Fruit fly (Drosophila melanogaster): ENCODE data around the gene CG8419.
A peak's percentile ranks its signal among the peaks of the same experiment; 100 is the strongest.

The CG8419 gene

DNA sequence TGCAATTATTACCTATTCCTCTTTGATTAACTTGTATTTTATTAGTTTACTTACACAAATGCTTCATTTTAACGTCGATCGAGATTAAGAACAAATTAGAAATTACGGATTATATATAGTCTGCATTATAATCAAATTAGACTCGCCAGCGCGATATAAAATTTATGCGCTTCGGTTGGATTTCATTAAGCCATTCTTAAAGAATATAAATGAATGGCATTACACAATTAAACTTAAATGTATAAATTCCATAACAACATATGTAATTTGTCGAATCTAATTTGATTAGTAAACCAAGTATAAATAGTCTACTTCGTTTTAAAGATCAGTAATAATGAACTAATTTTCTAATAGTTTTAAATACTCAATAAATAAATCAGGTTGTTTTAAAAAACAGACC, 35.7 kb downstream of the CG8419 start, which contains the start of gene Spn28F:
Gene Spn28F (minus strand): TSS at position 101 of the 400 bp plus-strand sequence.
- TF ChIP-seq Crg-1 (GFP tag; optimal IDR thresholded peaks at IDR 0.05): no peak
- no peak for TF ChIP-seq bab1 (GFP tag; optimal IDR thresholded peaks at IDR 0.05)
- TF ChIP-seq CG11617 (GFP tag; optimal IDR thresholded peaks at IDR 0.05): no peak
- no peak for TF ChIP-seq toe (GFP tag; optimal IDR thresholded peaks at IDR 0.05)
- no peak for TF ChIP-seq CG12768 (GFP tag; optimal IDR thresholded peaks at IDR 0.05)
- TF ChIP-seq cnc (optimal IDR thresholded peaks at IDR 0.05): no peak
- TF ChIP-seq kay (GFP tag; ENCODE audit: borderline replicate concordance): no peak
- TF ChIP-seq CG1620 (GFP tag; optimal IDR thresholded peaks at IDR 0.05): no peak
- TF ChIP-seq ovo (GFP tag; optimal IDR thresholded peaks at IDR 0.05): no peak
- no peak for TF ChIP-seq Hr96 (GFP tag; optimal IDR thresholded peaks at IDR 0.05)
- no peak for TF ChIP-seq CG5204 (GFP tag; optimal IDR thresholded peaks at IDR 0.05)
- no peak for TF ChIP-seq cic (GFP tag; optimal IDR thresholded peaks at IDR 0.05)
- TF ChIP-seq Mnt (GFP tag; optimal IDR thresholded peaks at IDR 0.05): no peak
- TF ChIP-seq CG7101 (tag; optimal IDR thresholded peaks at IDR 0.05): no peak
- no peak for TF ChIP-seq CG7045 (GFP tag; optimal IDR thresholded peaks at IDR 0.05)
- no peak for TF ChIP-seq Clk (GFP tag; optimal IDR thresholded peaks at IDR 0.05)

DNA sequence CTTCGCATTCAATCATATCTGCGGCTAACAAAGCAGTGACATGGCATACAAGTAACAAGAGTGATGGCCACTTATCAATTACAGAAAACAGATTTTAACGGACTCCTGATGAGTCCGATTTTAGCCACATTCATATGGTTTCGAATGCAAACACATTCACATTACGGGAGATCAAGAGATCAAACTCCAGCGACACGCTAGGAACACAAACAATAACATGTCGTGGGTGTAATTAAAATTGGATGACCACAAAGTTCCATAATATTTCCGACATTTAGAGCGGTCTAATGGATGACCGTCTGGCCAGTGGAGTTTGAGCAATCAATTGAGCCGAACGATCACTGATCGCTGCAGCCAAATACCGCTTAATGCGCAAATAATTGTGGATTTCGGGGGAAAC, 36.2 kb downstream of the CG8419 start, which contains the start of gene CG14277:
Gene CG14277 (plus strand): TSS at position 301 of the 400 bp plus-strand sequence.
- TF ChIP-seq toe (GFP tag; optimal IDR thresholded peaks at IDR 0.05) (no peak), CG7101 (tag; optimal IDR thresholded peaks at IDR 0.05) (no peak), cnc (optimal IDR thresholded peaks at IDR 0.05) (no peak), CG11617 (GFP tag; optimal IDR thresholded peaks at IDR 0.05) (no peak), ovo (GFP tag; optimal IDR thresholded peaks at IDR 0.05) (no peak), CG5204 (GFP tag; optimal IDR thresholded peaks at IDR 0.05) (no peak), tj (GFP tag; optimal IDR thresholded peaks at IDR 0.05) (no peak), Clk (GFP tag; optimal IDR thresholded peaks at IDR 0.05) (no peak), Crg-1 (GFP tag; optimal IDR thresholded peaks at IDR 0.05) (no peak), CG33017 (tag; optimal IDR thresholded peaks at IDR 0.05) (no peak)

DNA sequence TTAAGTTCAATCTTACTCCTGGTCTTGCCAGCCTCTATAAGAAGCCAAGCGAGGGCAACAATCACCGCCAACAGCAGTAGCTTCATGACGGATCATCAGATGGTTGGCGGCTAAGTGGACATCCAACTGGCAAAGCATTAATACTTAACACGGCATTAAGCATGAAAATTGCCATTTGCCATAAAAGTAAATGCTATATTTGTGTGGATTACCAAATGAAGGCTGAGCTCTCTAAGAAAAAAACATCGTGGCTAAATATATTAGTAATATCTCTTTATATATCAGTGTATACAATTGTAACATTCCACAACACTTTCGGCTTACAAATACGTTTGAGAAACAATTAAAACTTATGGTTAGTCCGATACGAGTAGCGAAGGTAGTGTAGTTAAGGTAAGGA, 37.9 kb downstream of the CG8419 start, which contains the start of gene CG43057:
Gene CG43057 (minus strand): TSS at position 101 of the 400 bp plus-strand sequence.
- TF ChIP-seq Hr96 (GFP tag; optimal IDR thresholded peaks at IDR 0.05) (no peak), CG1620 (GFP tag; optimal IDR thresholded peaks at IDR 0.05) (no peak)

dm6 chr2L:8255406-8255805, 49.4 kb downstream of the CG8419 start:
- TF ChIP-seq Clk (GFP tag; optimal IDR thresholded peaks at IDR 0.05) (no peak), CG7101 (tag; optimal IDR thresholded peaks at IDR 0.05) (peak; percentile 15), cic (GFP tag; optimal IDR thresholded peaks at IDR 0.05) (no peak), CG33017 (tag; optimal IDR thresholded peaks at IDR 0.05) (peak; percentile 53), CG7045 (GFP tag; optimal IDR thresholded peaks at IDR 0.05) (no peak), CG1620 (GFP tag; optimal IDR thresholded peaks at IDR 0.05) (no peak), CG14711 (tag; optimal IDR thresholded peaks at IDR 0.05) (peak; percentile 5)

DNA sequence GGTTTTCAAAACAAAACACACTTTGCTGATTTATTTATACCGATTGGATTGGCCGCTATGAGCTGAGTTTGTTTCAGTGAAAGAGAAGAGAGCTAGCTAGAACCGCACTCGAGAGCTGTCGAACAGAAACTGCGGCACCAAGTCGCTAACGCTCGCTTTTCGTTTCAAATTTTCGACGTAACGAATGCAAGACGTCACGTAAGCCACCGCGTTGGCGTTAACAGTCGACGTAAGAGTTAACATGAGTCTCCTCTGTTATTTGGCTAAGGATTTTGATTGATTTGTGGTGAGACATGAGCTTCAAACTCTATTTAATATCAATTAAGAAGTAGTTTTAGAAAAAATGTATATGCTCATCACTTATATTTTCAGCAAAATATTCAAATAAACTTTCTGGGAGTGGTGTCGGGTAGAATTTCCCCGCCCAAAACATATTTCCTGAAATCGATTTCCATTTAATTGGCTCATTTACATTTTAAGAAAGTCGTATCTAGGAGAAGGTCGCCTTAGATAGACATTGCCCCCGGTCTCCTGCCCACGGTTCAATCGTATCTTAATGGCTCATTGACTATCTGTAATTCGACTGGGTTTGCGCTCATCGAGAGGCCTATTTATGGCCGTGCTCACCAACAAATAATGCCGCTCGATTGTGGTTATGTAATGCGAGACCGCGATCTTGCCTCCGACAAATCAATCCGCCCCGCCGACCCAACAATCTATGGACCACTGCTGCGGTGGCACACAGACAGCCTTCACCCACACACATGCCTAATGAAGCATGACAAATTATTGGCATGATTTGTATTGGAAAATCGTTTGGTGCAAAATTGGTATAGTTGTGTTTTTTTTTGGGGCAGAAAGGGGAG, 51.7 kb downstream of the CG8419 start, which contains the start of gene CG8086:
Gene CG8086 (minus strand): TSS at position 102 of the 866 bp plus-strand sequence.
- TF ChIP-seq CG33017 (tag; optimal IDR thresholded peaks at IDR 0.05): no peak
- no peak for TF ChIP-seq CG11617 (GFP tag; optimal IDR thresholded peaks at IDR 0.05)
- no peak for TF ChIP-seq Clk (GFP tag; optimal IDR thresholded peaks at IDR 0.05)
- no peak for TF ChIP-seq Crg-1 (GFP tag; optimal IDR thresholded peaks at IDR 0.05)
- no peak for TF ChIP-seq CG1620 (GFP tag; optimal IDR thresholded peaks at IDR 0.05)
- TF ChIP-seq cic (GFP tag; optimal IDR thresholded peaks at IDR 0.05): no peak
- TF ChIP-seq pad (GFP tag; optimal IDR thresholded peaks at IDR 0.05): no peak
- TF ChIP-seq Hr96 (GFP tag; optimal IDR thresholded peaks at IDR 0.05): no peak
- no peak for TF ChIP-seq CG7045 (GFP tag; optimal IDR thresholded peaks at IDR 0.05)
- no peak for TF ChIP-seq bab1 (GFP tag; optimal IDR thresholded peaks at IDR 0.05)
- TF ChIP-seq CG7101 (tag; optimal IDR thresholded peaks at IDR 0.05): no peak
- TF ChIP-seq CG5204 (GFP tag; optimal IDR thresholded peaks at IDR 0.05): no peak
- no peak for TF ChIP-seq CG12768 (GFP tag; optimal IDR thresholded peaks at IDR 0.05)
- TF ChIP-seq ovo (GFP tag; optimal IDR thresholded peaks at IDR 0.05): no peak
- TF ChIP-seq kay (GFP tag; ENCODE audit: borderline replicate concordance): no peak
- no peak for TF ChIP-seq CG14711 (tag; optimal IDR thresholded peaks at IDR 0.05)
